Worm (Caenorhabditis elegans): Measurements from ENCODE around the gene fbxa-176.

- no peak for TF ChIP-seq ref-1 (GFP tag; conservative IDR thresholded peaks at IDR 0.05)
- no peak for TF ChIP-seq cog-1 (tag; optimal IDR thresholded peaks at IDR 0.05)
- TF ChIP-seq med-1 (GFP tag; optimal IDR thresholded peaks at IDR 0.05; ENCODE audit: insufficient read depth), result no peak
- TF ChIP-seq ztf-23 (GFP tag; IDR thresholded peaks at IDR 0.05), result no peak
- TF ChIP-seq flt-1 (GFP tag; IDR thresholded peaks at IDR 0.05), result no peak
- TF ChIP-seq tab-1 (GFP tag; IDR thresholded peaks at IDR 0.05), result no peak
- TF ChIP-seq T22C8.4 (GFP tag; IDR thresholded peaks at IDR 0.05), result no peak
- TF ChIP-seq ztf-29 (GFP tag; IDR thresholded peaks at IDR 0.05), result no peak
- TF ChIP-seq klf-2 (GFP tag; conservative IDR thresholded peaks at IDR 0.05), result no peak
These were observed 16.8 kb upstream of the fbxa-176 start, which contains the start of gene C18D4.3 for ce11 chrV:17532686-17533085.

Data from whole organism, midembryonic.